Worm (Caenorhabditis elegans) whole organism, midembryonic: ENCODE measurements around the gene srv-3.

Source experiments
- T22C8.4 ChIP-seq: fragments of 200-800 bp; sonication (Bioruptor generic); IDR thresholded peaks from 2 replicates; pipeline ENCODE4 v1.3.6; 2022; ENCODE audit warnings: missing genetic modification characterization, missing compliant biosample characterization
- cog-1 ChIP-seq: sonication (generic microtip); optimal IDR thresholded peaks from 2 replicates; lab custom pipeline; 2016; ENCODE audit warnings: missing genetic modification characterization, missing compliant biosample characterization
- flt-1 ChIP-seq: fragments of 200-800 bp; sonication (Bioruptor generic); IDR thresholded peaks from 2 replicates; pipeline ENCODE4 v1.3.6; 2022; ENCODE audit warnings: missing genetic modification characterization, missing compliant biosample characterization
- klf-2 ChIP-seq: fragments of 200-800 bp; sonication (Bioruptor generic); conservative IDR thresholded peaks from 2 replicates; pipeline ENCODE4 v1.3.6; 2022; ENCODE audit warnings: missing genetic modification reagents, missing genetic modification characterization, missing compliant biosample characterization
- med-1 ChIP-seq: sonication (generic microtip); optimal IDR thresholded peaks from 2 replicates; lab custom pipeline; 2017; ENCODE audit warnings: missing genetic modification characterization, mild to moderate bottlenecking, missing compliant biosample characterization, antibody characterized with exemption, missing genetic modification reagents; ENCODE audit not compliant: insufficient read depth
- ref-1 ChIP-seq: fragments of 200-800 bp; sonication (Bioruptor generic); conservative IDR thresholded peaks from 2 replicates; pipeline ENCODE4 v1.3.6; 2022; ENCODE audit warnings: missing genetic modification reagents, missing genetic modification characterization, missing compliant biosample characterization
- tab-1 ChIP-seq: fragments of 200-800 bp; sonication (Bioruptor generic); IDR thresholded peaks from 2 replicates; pipeline ENCODE4 v1.3.6; 2022; ENCODE audit warnings: missing genetic modification characterization, missing compliant biosample characterization
- ztf-23 ChIP-seq: fragments of 200-800 bp; sonication (Bioruptor generic); IDR thresholded peaks from 2 replicates; pipeline ENCODE4 v1.3.6; 2022; ENCODE audit warnings: missing genetic modification reagents, missing genetic modification characterization, missing compliant biosample characterization
- ztf-29 ChIP-seq: fragments of 200-800 bp; sonication (Bioruptor generic); IDR thresholded peaks from 2 replicates; pipeline ENCODE4 v1.3.6; 2022; ENCODE audit warnings: missing genetic modification reagents, missing genetic modification characterization, missing compliant biosample characterization

Gene srv-3

DNA sequence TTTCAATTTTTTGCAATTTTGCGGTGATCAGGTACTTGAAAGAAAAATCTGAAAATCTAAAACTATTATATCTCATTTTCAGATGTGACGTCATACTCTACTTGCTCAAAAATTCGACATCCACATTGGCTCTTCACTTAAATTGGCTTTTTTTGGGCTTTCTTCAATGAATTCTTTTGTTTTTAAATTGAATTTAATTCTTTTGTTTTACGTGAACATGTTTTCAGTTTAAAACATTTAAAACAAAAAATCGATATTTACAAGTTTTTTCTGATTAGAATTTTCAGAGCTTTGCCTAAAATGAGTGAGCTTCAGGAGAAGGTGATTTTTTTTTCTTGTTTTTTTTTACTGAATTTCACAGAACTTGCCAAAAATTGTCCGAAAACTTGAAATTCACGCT lies 32.9 kb upstream of the srv-3 start, which contains the start of gene W04E12.3:
Gene W04E12.3, plus strand, starts transcription at position 301 of the 400 bp plus-strand sequence.
- TF ChIP-seq ztf-29, result no peak
- TF ChIP-seq med-1 (GFP tag; lab: Kevin White, UChicago), result no peak
- no peak for TF ChIP-seq tab-1 (GFP tag; lab: Robert Waterston, UW)
- no peak for TF ChIP-seq flt-1
- no peak for TF ChIP-seq T22C8.4 (GFP tag; lab: Robert Waterston, UW)
- TF ChIP-seq klf-2 (GFP tag; lab: Robert Waterston, UW), result no peak
- no peak for TF ChIP-seq ref-1 (GFP tag; lab: Robert Waterston, UW)

DNA sequence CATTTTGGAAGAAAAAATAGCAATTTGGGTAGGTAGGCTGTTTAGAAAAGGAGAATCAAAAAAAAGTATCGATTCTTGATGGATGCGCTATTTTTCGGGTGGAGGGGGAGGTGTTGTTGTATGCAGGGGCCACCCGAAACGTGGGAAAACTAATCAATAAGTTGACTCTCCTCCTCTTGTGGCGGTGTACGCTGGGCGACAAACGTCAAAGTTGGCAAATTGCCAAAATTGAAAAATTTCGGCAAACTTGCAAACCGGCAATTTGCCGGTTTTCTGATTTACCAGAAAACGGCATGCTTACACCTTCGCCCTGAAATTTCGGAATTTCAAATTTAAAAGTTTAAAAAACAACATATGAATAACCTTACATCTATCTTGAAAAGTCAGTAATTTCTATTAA lies 32.3 kb upstream of the srv-3 start, which contains the start of gene W04E12.2:
Gene W04E12.2, minus strand, starts transcription at position 101 of the 400 bp plus-strand sequence.
- TF ChIP-seq klf-2 (GFP tag; lab: Robert Waterston, UW) (no peak), T22C8.4 (GFP tag; lab: Robert Waterston, UW) (peak; percentile 52; the same call in 1 of the 2 replicates)

DNA sequence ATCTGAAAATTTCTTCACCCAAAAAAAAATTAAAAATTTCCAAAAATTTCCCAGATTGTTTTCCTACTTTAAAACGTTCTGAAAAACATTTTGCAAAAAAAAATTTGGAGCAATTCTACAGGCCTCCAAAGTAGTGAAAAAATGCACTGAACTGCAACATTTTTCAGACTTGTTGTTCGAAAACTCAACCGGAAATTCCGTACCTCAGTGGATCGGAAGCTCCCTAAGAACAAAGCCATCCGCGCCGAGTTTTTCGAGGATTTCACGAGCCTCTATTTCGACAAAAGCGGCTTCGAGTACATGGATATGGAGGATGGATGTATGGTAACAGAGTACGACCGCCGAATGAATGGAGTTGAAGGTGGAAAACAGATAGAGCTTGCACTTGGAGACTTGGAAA lies 29.4 kb upstream of the srv-3 start, which contains the start of gene fbxa-131:
Gene fbxa-131, plus strand, starts transcription at position 301 of the 400 bp plus-strand sequence.
- TF ChIP-seq klf-2 (GFP tag; lab: Robert Waterston, UW) (no peak), cog-1 (tag; lab: Kevin White, UChicago) (no peak), ztf-29 (no peak), tab-1 (GFP tag; lab: Robert Waterston, UW) (no peak), med-1 (GFP tag; lab: Kevin White, UChicago) (no peak), ref-1 (GFP tag; lab: Robert Waterston, UW) (no peak), ztf-23 (GFP tag; lab: Robert Waterston, UW) (no peak), T22C8.4 (GFP tag; lab: Robert Waterston, UW) (no peak), flt-1 (no peak)

DNA sequence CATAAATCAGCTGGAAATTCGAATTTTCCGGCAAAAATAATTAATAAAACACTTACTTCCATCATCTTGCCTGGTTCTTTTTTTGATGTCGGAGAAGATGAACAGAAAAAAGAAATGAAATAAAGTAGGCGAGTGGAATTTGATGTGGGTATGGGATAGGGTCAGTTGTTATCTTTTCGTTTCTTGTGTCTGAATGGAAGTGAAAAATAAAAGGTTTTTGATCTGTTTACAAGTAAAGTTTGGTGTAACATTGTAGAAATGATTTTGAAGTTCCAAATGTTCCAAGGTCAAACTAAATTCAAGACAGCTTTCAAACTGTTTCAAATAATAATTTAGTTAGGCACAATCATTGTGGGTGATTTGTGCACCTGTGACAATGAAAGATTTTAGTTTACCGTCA lies 28.7 kb upstream of the srv-3 start, which contains the start of gene W04E12.7:
Gene W04E12.7, minus strand, starts transcription at position 101 of the 400 bp plus-strand sequence.
- TF ChIP-seq ztf-23 (GFP tag; lab: Robert Waterston, UW) (no peak), tab-1 (GFP tag; lab: Robert Waterston, UW) (no peak), flt-1 (no peak), T22C8.4 (GFP tag; lab: Robert Waterston, UW) (no peak), cog-1 (tag; lab: Kevin White, UChicago) (no peak), med-1 (GFP tag; lab: Kevin White, UChicago) (no peak), ztf-29 (no peak), ref-1 (GFP tag; lab: Robert Waterston, UW) (no peak), klf-2 (GFP tag; lab: Robert Waterston, UW) (no peak)

DNA sequence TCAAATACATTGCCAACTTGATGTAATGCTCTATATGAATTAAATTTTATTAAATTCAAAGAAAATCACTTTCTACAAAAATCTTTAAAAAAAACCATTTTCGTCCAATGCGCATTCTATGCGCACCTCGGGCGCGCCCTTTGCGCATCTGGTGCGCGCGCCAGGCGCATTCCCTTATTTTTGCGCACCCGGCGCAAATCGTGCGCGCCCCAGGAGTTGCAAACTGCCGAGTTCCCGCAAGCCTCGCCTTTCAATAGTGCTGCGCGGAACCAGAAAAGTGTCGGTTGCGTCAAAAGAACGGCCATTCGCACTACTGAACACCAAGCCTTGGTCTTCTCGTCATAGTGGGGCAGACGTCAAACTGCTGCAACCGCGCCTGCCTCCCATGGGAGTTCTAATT lies 25.0 kb upstream of the srv-3 start:
- no peak for TF ChIP-seq flt-1
- no peak for TF ChIP-seq ref-1 (GFP tag; lab: Robert Waterston, UW)

DNA sequence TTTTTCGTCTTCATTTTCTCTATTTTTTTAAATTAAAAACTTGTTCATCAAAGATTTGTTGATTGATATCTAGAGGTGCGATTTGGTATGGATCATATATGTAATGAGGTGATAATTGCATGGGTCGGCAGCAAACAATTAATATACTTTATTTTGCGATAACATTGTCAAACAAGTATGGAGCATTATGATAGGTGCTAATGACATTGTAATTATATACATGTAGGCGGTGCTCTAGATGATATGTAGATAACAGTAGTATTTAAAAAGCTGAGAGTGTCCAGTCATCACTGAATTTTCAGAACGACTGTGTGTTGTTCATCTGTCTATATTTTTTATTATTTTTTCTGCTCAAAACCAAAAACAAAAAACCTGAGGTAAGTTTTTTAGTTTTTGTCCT lies 21.5 kb upstream of the srv-3 start, which contains the start of gene Y116F11A.1:
Gene Y116F11A.1, plus strand, starts transcription at position 301 of the 400 bp plus-strand sequence.
- no peak for TF ChIP-seq klf-2 (GFP tag; lab: Robert Waterston, UW)
- no peak for TF ChIP-seq ztf-29
- no peak for TF ChIP-seq ref-1 (GFP tag; lab: Robert Waterston, UW)
- TF ChIP-seq med-1 (GFP tag; lab: Kevin White, UChicago), result no peak
- no peak for TF ChIP-seq tab-1 (GFP tag; lab: Robert Waterston, UW)
- TF ChIP-seq ztf-23 (GFP tag; lab: Robert Waterston, UW), result no peak
- no peak for TF ChIP-seq T22C8.4 (GFP tag; lab: Robert Waterston, UW)
- no peak for TF ChIP-seq cog-1 (tag; lab: Kevin White, UChicago)
- TF ChIP-seq flt-1, result no peak

DNA sequence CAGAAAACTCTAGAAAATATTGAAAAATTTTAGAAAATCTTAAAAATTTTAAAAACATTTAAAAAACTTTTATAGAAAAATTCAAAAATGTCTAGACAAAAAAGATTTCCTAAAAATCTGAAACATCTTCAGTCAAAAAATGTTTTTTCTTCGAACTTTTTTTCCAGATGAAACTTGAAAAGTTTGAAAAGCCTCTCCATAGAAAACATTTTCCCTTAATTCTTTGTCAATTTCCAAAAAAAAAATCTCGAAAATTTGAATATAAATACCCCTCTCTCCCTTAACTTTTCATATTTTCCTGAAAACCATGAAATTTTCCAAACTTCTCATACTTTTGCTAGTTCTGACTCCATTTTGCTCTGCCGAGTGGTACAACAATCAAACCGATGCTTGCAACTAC lies 20.0 kb upstream of the srv-3 start, which contains the start of gene Y116F11A.3:
Gene Y116F11A.3, plus strand, starts transcription at position 301 of the 400 bp plus-strand sequence.
- no peak for TF ChIP-seq flt-1
- TF ChIP-seq cog-1 (tag; lab: Kevin White, UChicago), result no peak
- TF ChIP-seq ref-1 (GFP tag; lab: Robert Waterston, UW), result no peak
- TF ChIP-seq klf-2 (GFP tag; lab: Robert Waterston, UW), result no peak
- TF ChIP-seq ztf-29, result no peak
- no peak for TF ChIP-seq tab-1 (GFP tag; lab: Robert Waterston, UW)
- no peak for TF ChIP-seq T22C8.4 (GFP tag; lab: Robert Waterston, UW)
- no peak for TF ChIP-seq ztf-23 (GFP tag; lab: Robert Waterston, UW)
- TF ChIP-seq med-1 (GFP tag; lab: Kevin White, UChicago), result no peak

DNA sequence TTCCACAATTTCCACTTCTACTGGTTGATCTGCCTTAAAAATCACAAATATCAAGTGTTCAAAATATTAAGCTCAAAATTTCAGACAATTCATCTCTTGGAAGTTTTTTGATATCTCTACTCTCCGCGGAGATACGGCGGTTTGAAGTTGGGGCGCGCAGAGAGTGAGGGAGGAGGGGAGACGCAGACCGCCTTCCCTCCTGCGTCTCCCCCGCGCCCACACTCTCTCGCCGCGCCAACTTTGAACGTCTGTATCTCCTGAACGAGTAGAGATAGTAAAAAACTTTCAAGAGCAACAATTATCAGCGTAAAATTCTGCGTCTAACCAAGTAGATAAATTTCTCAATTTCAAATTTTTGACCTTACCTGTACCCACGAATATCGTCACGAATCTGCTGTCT lies 19.2 kb upstream of the srv-3 start:
- TF ChIP-seq klf-2 (GFP tag; lab: Robert Waterston, UW) (no peak), T22C8.4 (GFP tag; lab: Robert Waterston, UW) (no peak), flt-1 (no peak), cog-1 (tag; lab: Kevin White, UChicago) (no peak), tab-1 (GFP tag; lab: Robert Waterston, UW) (no peak), med-1 (GFP tag; lab: Kevin White, UChicago) (no peak), ztf-23 (GFP tag; lab: Robert Waterston, UW) (no peak), ref-1 (GFP tag; lab: Robert Waterston, UW) (no peak), ztf-29 (no peak)

DNA sequence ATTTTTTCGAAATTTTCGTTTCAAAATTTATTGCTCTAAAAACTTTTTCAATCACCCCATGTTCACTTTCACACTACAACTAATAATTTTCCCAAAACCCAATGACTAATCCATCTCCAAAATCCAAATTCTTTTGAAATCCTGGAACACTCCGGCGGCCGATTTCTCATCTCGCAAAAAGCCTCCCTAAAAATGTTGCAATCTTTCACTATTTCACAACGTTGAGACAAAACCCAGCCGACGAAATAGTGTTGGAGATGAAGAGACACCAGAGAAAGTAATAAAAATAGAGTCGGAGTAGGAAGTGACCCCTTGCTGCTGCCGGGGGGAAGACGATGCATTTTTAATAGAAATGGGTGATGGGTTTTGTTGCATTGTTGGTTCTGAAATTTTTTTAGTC lies 15.8 kb upstream of the srv-3 start:
- no peak for TF ChIP-seq ref-1 (GFP tag; lab: Robert Waterston, UW)
- TF ChIP-seq tab-1 (GFP tag; lab: Robert Waterston, UW), result no peak
- no peak for TF ChIP-seq cog-1 (tag; lab: Kevin White, UChicago)
- TF ChIP-seq flt-1, result no peak
- TF ChIP-seq klf-2 (GFP tag; lab: Robert Waterston, UW), result no peak
- no peak for TF ChIP-seq ztf-29
- no peak for TF ChIP-seq med-1 (GFP tag; lab: Kevin White, UChicago)

DNA sequence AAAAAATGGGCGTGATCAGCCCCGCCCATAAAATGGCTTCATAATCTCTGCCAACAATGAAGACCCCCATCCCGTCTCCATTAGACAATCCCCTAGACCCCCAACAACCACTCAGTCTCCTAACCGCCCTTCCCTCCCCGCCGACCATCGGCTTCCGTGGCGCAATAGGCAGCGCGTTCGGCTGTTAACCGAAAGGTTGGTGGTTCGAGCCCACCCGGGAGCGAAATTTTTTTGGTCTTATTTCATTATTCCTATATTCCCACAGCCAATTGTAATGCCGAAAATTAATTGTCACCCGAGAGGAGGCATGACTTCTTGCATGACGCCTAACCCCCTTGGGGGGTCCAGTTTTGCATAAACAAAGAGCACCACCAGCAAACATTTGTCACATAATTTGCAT lies 14.1 kb upstream of the srv-3 start:
- TF ChIP-seq klf-2 (GFP tag; lab: Robert Waterston, UW) (0 out of 2 replicates have a peak, but pooled peaks have one; percentile 32), flt-1 (peak; percentile 93), T22C8.4 (GFP tag; lab: Robert Waterston, UW) (peak; percentile 72), ztf-29 (peak; percentile 64; the same call in 1 of the 2 replicates), med-1 (GFP tag; lab: Kevin White, UChicago) (peak; percentile 42), cog-1 (tag; lab: Kevin White, UChicago) (no peak), ref-1 (GFP tag; lab: Robert Waterston, UW) (peak; percentile 52; the same call in 1 of the 2 replicates), ztf-23 (GFP tag; lab: Robert Waterston, UW) (peak; percentile 86), tab-1 (GFP tag; lab: Robert Waterston, UW) (peak; percentile 85)
